Worm (Caenorhabditis elegans): ENCODE data around the gene K09E9.7.

ce11 chrX:15681393-15681792 is 40.7 kb downstream of the K09E9.7 start, which contains the start of gene gpn-1:
- TF ChIP-seq xbp-1 (tag; optimal IDR thresholded peaks at IDR 0.05) (no peak), ama-1 (optimal IDR thresholded peaks at IDR 0.05) (no peak), egl-27 (tag; optimal IDR thresholded peaks at IDR 0.05) (no peak), F16B12.6 (tag; optimal IDR thresholded peaks at IDR 0.05) (no peak), nhr-12 (tag; optimal IDR thresholded peaks at IDR 0.05) (no peak)

Measured in whole organism, L1 larva.